Worm (Caenorhabditis elegans): ENCODE results near the gene B0280.2.

ce11 chrIII:7083106-7083505 lies 41.4 kb upstream of the B0280.2 start:
- TF ChIP-seq lin-39 (tag; optimal IDR thresholded peaks at IDR 0.05) (no peak), nhr-11 (tag; optimal IDR thresholded peaks at IDR 0.05) (no peak), elt-3 (tag; optimal IDR thresholded peaks at IDR 0.05) (no peak), ceh-28 (tag; optimal IDR thresholded peaks at IDR 0.05) (no peak), ceh-9 (tag; optimal IDR thresholded peaks at IDR 0.05) (no peak), R02D3.7 (tag; optimal IDR thresholded peaks at IDR 0.05) (no peak), pqm-1 (tag; optimal IDR thresholded peaks at IDR 0.05) (no peak), elt-2 (tag; optimal IDR thresholded peaks at IDR 0.05) (no peak), nhr-25 (tag; optimal IDR thresholded peaks at IDR 0.05) (no peak), aly-2 (tag; optimal IDR thresholded peaks at IDR 0.05) (no peak)

All from whole organism, L3 larva.